Fruit fly (Drosophila melanogaster) whole organism, embryonic: Measurements from ENCODE around the gene Cpr67Fa2.

ENCODE experiments used
- ATbp ChIP-seq: fragments of 200-800 bp; sonication (Bioruptor generic); optimal IDR thresholded peaks from 2 replicates; lab custom pipeline; 2017; ENCODE audit warnings: missing biosample characterization, mild to moderate bottlenecking, missing genetic modification characterization, missing genetic modification reagents
- Ada2b ChIP-seq: fragments of 200-800 bp; sonication (Bioruptor generic); IDR thresholded peaks from 2 replicates; pipeline ENCODE4 v1.3.6; 2022; ENCODE audit warnings: missing biosample characterization, missing genetic modification characterization
- Bteb2 ChIP-seq: fragments of 200-800 bp; sonication (Bioruptor generic); optimal IDR thresholded peaks from 2 replicates; lab custom pipeline; 2016; ENCODE audit warnings: missing biosample characterization, missing genetic modification characterization
- CG10209 ChIP-seq: fragments of 200-800 bp; sonication (Bioruptor generic); optimal IDR thresholded peaks from 3 replicates; lab custom pipeline; 2017; ENCODE audit warnings: missing biosample characterization, mild to moderate bottlenecking, missing genetic modification characterization, missing genetic modification reagents
- CG11093 ChIP-seq: fragments of 200-800 bp; sonication (Bioruptor generic); IDR thresholded peaks from 3 replicates; pipeline ENCODE4 v1.3.6; 2022; ENCODE audit warnings: missing biosample characterization, missing genetic modification characterization
- CG12155 ChIP-seq: fragments of 200-800 bp; sonication (Bioruptor generic); optimal IDR thresholded peaks from 3 replicates; lab custom pipeline; 2016; ENCODE audit warnings: missing biosample characterization, missing genetic modification characterization
- CG12236 ChIP-seq: fragments of 200-800 bp; sonication (Bioruptor generic); optimal IDR thresholded peaks from 2 replicates; lab custom pipeline; 2016; ENCODE audit warnings: missing biosample characterization, missing genetic modification characterization
- CG13424 ChIP-seq: fragments of 200-800 bp; sonication (Bioruptor generic); optimal IDR thresholded peaks from 2 replicates; lab custom pipeline; 2019; ENCODE audit warnings: missing biosample characterization, mild to moderate bottlenecking, missing genetic modification characterization, moderate library complexity
- CG14710 ChIP-seq: fragments of 200-800 bp; sonication (Bioruptor generic); optimal IDR thresholded peaks from 3 replicates; lab custom pipeline; 2019; ENCODE audit warnings: missing biosample characterization, mild to moderate bottlenecking, missing genetic modification characterization, moderate library complexity
- CG17361 ChIP-seq: fragments of 200-800 bp; sonication (Bioruptor generic); IDR thresholded peaks from 3 replicates; pipeline ENCODE4 v1.3.6; 2022; ENCODE audit warnings: missing biosample characterization, missing genetic modification characterization
- CG17829 ChIP-seq: fragments of 200-800 bp; optimal IDR thresholded peaks from 2 replicates; lab custom pipeline; 2019; ENCODE audit warnings: missing biosample characterization, mild to moderate bottlenecking, missing genetic modification characterization, moderate library complexity
- CG3726 ChIP-seq: fragments of 200-800 bp; sonication (Bioruptor generic); IDR thresholded peaks from 3 replicates; pipeline ENCODE4, ENCODE4 v1.3.6; 2022; ENCODE audit warnings: missing biosample characterization, missing genetic modification characterization
- CG4617 ChIP-seq: fragments of 200-800 bp; sonication (Bioruptor generic); optimal IDR thresholded peaks from 3 replicates; lab custom pipeline; 2016; ENCODE audit warnings: missing biosample characterization, missing genetic modification characterization, borderline replicate concordance
- CG5180 ChIP-seq: fragments of 200-800 bp; sonication (Bioruptor generic); optimal IDR thresholded peaks from 3 replicates; lab custom pipeline; 2017; ENCODE audit warnings: missing biosample characterization, missing genetic modification characterization, mild to moderate bottlenecking, moderate library complexity, missing genetic modification reagents
- CG5245 ChIP-seq: fragments of 200-800 bp; sonication (Bioruptor generic); optimal IDR thresholded peaks from 3 replicates; lab custom pipeline; 2016; ENCODE audit warnings: missing biosample characterization, missing genetic modification characterization
- CG6813 ChIP-seq: fragments of 200-800 bp; sonication (Bioruptor generic); optimal IDR thresholded peaks from 2 replicates; lab custom pipeline; 2017; ENCODE audit warnings: missing biosample characterization, missing genetic modification characterization, mild to moderate bottlenecking, moderate library complexity, missing genetic modification reagents
- CG7271 ChIP-seq: fragments of 200-800 bp; sonication (Bioruptor generic); optimal IDR thresholded peaks from 2 replicates; lab custom pipeline; 2018; ENCODE audit warnings: missing biosample characterization, mild to moderate bottlenecking, missing genetic modification characterization, moderate library complexity
- Camta ChIP-seq: fragments of 200-800 bp; sonication (Bioruptor generic); optimal IDR thresholded peaks from 2 replicates; lab custom pipeline; 2016; ENCODE audit warnings: missing biosample characterization, missing genetic modification characterization
- CrebB ChIP-seq: fragments of 200-800 bp; sonication (Bioruptor generic); optimal IDR thresholded peaks from 3 replicates; lab custom pipeline; 2018; ENCODE audit warnings: missing biosample characterization, mild to moderate bottlenecking, missing genetic modification characterization
- D ChIP-seq, 2 experiments: fragments of 200-800 bp in 1 of 2; fragments of >200 bp in 1 of 2; sonication (Bioruptor generic) in 1 of 2; optimal IDR thresholded peaks; 2 replicates in 1 of 2; 3 replicates in 1 of 2; lab custom pipeline; 2017; ENCODE audit warnings: mild to moderate bottlenecking in 1 of 2, missing biosample characterization in 1 of 2, missing genetic modification characterization in 1 of 2, missing genetic modification reagents in 1 of 2
- Eip74EF ChIP-seq, 2 experiments: fragments of 200-800 bp in 1 of 2; fragments of >200 bp in 1 of 2; sonication (Bioruptor generic) in 1 of 2; optimal IDR thresholded peaks; 2 replicates each; lab custom pipeline; 2017 to 2019; ENCODE audit warnings: missing biosample characterization in 2 of 2, missing genetic modification characterization in 2 of 2, mild to moderate bottlenecking in 1 of 2, moderate library complexity in 1 of 2
- HmgD ChIP-seq: fragments of 200-800 bp; sonication (Bioruptor generic); optimal IDR thresholded peaks from 3 replicates; lab custom pipeline; 2016; ENCODE audit warnings: missing biosample characterization, missing genetic modification characterization
- Hr3 ChIP-seq: fragments of 200-800 bp; sonication (Bioruptor generic); optimal IDR thresholded peaks from 3 replicates; lab custom pipeline; 2016; ENCODE audit warnings: missing biosample characterization, missing genetic modification characterization
- Hsf ChIP-seq: fragments of 200-800 bp; sonication (Bioruptor generic); optimal IDR thresholded peaks from 3 replicates; lab custom pipeline; 2016; ENCODE audit warnings: missing biosample characterization, missing genetic modification characterization
- Jarid2 ChIP-seq: fragments of 200-800 bp; sonication (Bioruptor generic); optimal IDR thresholded peaks from 3 replicates; lab custom pipeline; 2017; ENCODE audit warnings: mild to moderate bottlenecking, missing biosample characterization, missing genetic modification reagents, missing genetic modification characterization
- Lim3 ChIP-seq: fragments of 200-800 bp; sonication (Bioruptor generic); IDR thresholded peaks from 2 replicates; pipeline ENCODE4 v1.3.6; 2022; ENCODE audit warnings: missing biosample characterization, missing genetic modification characterization
- NC2α ChIP-seq: fragments of 200-800 bp; sonication (Bioruptor generic); optimal IDR thresholded peaks from 2 replicates; lab custom pipeline; 2016; ENCODE audit warnings: missing biosample characterization, missing genetic modification characterization
- NC2β ChIP-seq: fragments of 200-800 bp; sonication (Bioruptor generic); optimal IDR thresholded peaks from 2 replicates; lab custom pipeline; 2016; ENCODE audit warnings: missing biosample characterization, missing genetic modification characterization
- Sox102F ChIP-seq: fragments of 200-800 bp; sonication (Bioruptor generic); optimal IDR thresholded peaks from 2 replicates; lab custom pipeline; 2018; ENCODE audit warnings: missing biosample characterization, mild to moderate bottlenecking, missing genetic modification characterization, moderate library complexity
- ara ChIP-seq: fragments of 200-800 bp; sonication (Bioruptor generic); IDR thresholded peaks from 2 replicates; pipeline ENCODE4 v1.3.6; 2022; ENCODE audit warnings: missing biosample characterization, missing genetic modification characterization
- ash1 ChIP-seq: fragments of 200-800 bp; sonication (Bioruptor generic); optimal IDR thresholded peaks from 2 replicates; lab custom pipeline; 2018; ENCODE audit warnings: missing biosample characterization, mild to moderate bottlenecking, missing genetic modification characterization
- bsh ChIP-seq, 2 experiments: fragments of 200-800 bp; sonication (Bioruptor generic); optimal IDR thresholded peaks; 2 replicates each; lab custom pipeline; 2017 to 2018; ENCODE audit warnings: mild to moderate bottlenecking in 2 of 2, missing biosample characterization in 2 of 2, missing genetic modification characterization in 2 of 2, moderate library complexity in 1 of 2
- crc ChIP-seq: fragments of 200-800 bp; sonication (Bioruptor generic); optimal IDR thresholded peaks from 2 replicates; lab custom pipeline; 2016; ENCODE audit warnings: missing biosample characterization, missing genetic modification characterization
- dpn ChIP-seq, 2 experiments: fragments of 200-800 bp; sonication (Bioruptor generic); optimal IDR thresholded peaks; 3 replicates each; lab custom pipeline; 2016; ENCODE audit warnings: missing biosample characterization in 2 of 2, missing genetic modification characterization in 2 of 2
- ewg ChIP-seq: fragments of 200-800 bp; sonication (Bioruptor generic); optimal IDR thresholded peaks from 3 replicates; lab custom pipeline; 2017; ENCODE audit warnings: mild to moderate bottlenecking, missing biosample characterization, missing genetic modification reagents, missing genetic modification characterization
- eyg ChIP-seq: fragments of 200-800 bp; sonication (Bioruptor generic); optimal IDR thresholded peaks from 3 replicates; lab custom pipeline; 2016; ENCODE audit warnings: missing biosample characterization, missing genetic modification characterization
- fd96Cb ChIP-seq: fragments of 200-800 bp; sonication (Bioruptor generic); optimal IDR thresholded peaks from 2 replicates; lab custom pipeline; 2018; ENCODE audit warnings: missing biosample characterization, mild to moderate bottlenecking, missing genetic modification characterization, moderate library complexity
- knrl ChIP-seq: fragments of 200-800 bp; sonication (Bioruptor generic); IDR thresholded peaks from 3 replicates; pipeline ENCODE4 v1.3.6; 2022; ENCODE audit warnings: missing biosample characterization, missing genetic modification characterization; ENCODE audit not compliant: partially characterized antibody
- odd ChIP-seq: fragments of 200-800 bp; sonication (Bioruptor generic); optimal IDR thresholded peaks from 2 replicates; lab custom pipeline; 2017; ENCODE audit warnings: missing biosample characterization, mild to moderate bottlenecking, missing genetic modification characterization
- p53 ChIP-seq: fragments of 200-800 bp; sonication (Bioruptor generic); optimal IDR thresholded peaks from 2 replicates; lab custom pipeline; 2016; ENCODE audit warnings: missing biosample characterization, missing genetic modification characterization
- ranshi ChIP-seq: fragments of 200-800 bp; sonication (Bioruptor generic); IDR thresholded peaks from 2 replicates; pipeline ENCODE4 v1.3.6; 2022; ENCODE audit warnings: missing biosample characterization, missing genetic modification characterization
- schlank ChIP-seq: fragments of 200-800 bp; sonication (Bioruptor generic); optimal IDR thresholded peaks from 2 replicates; lab custom pipeline; 2018; ENCODE audit warnings: missing biosample characterization, mild to moderate bottlenecking, missing genetic modification characterization
- slbo ChIP-seq: fragments of 200-800 bp; sonication (Bioruptor generic); IDR thresholded peaks from 2 replicates; pipeline ENCODE4 v1.3.6; 2022; ENCODE audit warnings: missing biosample characterization, missing genetic modification characterization
- tup ChIP-seq: fragments of 200-800 bp; sonication (Bioruptor generic); optimal IDR thresholded peaks from 2 replicates; lab custom pipeline; 2016; ENCODE audit warnings: missing biosample characterization, mild to moderate bottlenecking, missing genetic modification characterization, moderate library complexity
- usp ChIP-seq: fragments of >200 bp; optimal IDR thresholded peaks from 2 replicates; lab custom pipeline; 2017; ENCODE audit warnings: missing biosample characterization, missing genetic modification characterization
- z ChIP-seq: fragments of 200-800 bp; sonication (Bioruptor generic); IDR thresholded peaks from 3 replicates; pipeline ENCODE4 v1.3.6; 2022; ENCODE audit warnings: missing biosample characterization, missing genetic modification characterization
- zen ChIP-seq: fragments of 200-800 bp; sonication (Bioruptor generic); optimal IDR thresholded peaks from 3 replicates; lab custom pipeline; 2018; ENCODE audit warnings: missing biosample characterization, mild to moderate bottlenecking, missing genetic modification characterization, moderate library complexity

The Cpr67Fa2 gene

DNA sequence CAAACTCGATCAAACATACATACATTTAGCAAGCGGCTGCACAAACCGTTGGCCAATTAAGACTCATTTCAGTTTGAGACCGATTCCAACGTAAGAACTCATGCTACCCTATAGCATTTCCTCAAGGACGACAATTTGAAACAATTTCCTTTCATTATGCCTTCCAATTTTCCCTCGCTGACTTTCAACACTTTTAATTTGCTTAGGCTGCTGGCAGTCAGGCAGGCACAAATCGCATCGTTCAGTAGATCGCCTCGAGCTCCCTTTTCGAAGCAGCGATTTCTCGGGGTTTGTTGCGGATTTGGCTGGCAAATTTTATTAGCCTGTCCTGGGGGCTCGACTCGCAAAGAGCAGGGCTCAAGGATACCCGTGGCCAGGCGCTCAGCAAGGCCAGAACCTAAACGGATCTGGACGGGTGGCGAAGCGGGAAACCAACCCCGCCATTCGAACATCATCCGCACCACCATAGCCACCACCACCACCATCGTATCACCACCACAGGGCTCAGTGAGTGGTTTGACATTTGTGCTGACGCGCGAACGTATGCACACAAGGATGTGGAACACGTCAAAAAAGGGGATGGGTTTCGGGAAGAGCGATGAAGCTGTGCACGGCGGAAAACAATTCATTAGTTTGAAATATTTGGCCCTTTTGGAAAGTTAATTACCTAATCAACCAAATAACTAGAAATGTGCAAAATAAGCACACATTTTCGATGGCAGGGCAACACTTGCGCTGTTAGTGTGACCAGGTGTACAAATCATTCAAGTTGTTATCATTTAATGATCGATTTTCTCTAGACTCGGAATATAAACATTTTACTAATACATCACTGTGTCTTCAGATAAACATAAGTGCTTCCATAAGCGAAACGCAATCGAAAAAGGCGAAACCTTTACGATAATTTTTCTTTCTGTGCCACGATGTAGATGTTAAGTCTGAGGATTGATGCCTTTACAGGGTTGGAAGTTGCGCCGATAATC is 46.7 kb upstream of the Cpr67Fa2 start (continued):
- TF ChIP-seq Camta (GFP tag; lab: Kevin White, UChicago), result peak; percentile 3
- TF ChIP-seq CG12155 (GFP tag; lab: Kevin White, UChicago), result peak; percentile 14
- TF ChIP-seq CG17829 (tag; lab: Kevin White, UChicago), result peak; percentile 53
- TF ChIP-seq tup (GFP tag; lab: Kevin White, UChicago), result no peak
- peak; percentile 44 for TF ChIP-seq Sox102F (GFP tag; lab: Kevin White, UChicago)
- TF ChIP-seq CG5245 (GFP tag; lab: Kevin White, UChicago), result peak; percentile 19
- TF ChIP-seq bsh (GFP tag; optimal IDR thresholded peaks at IDR 0.05; lab: Kevin White, UChicago), result peak in 1 of 2 experiments; percentile 62
- TF ChIP-seq CG17361 (GFP tag; lab: Robert Waterston, UW), result peak; percentile 82
- no peak for TF ChIP-seq z
- no peak for TF ChIP-seq ash1 (GFP tag; lab: Kevin White, UChicago)
- TF ChIP-seq usp (GFP tag; lab: Kevin White, UChicago), result no peak
- no peak for TF ChIP-seq CG11093 (GFP tag; lab: Robert Waterston, UW)
- no peak for TF ChIP-seq CG7271 (tag; lab: Kevin White, UChicago)
- no peak for TF ChIP-seq CG3726
- no peak for TF ChIP-seq CrebB (tag; lab: Kevin White, UChicago)
- TF ChIP-seq HmgD (GFP tag; lab: Kevin White, UChicago), result no peak
- TF ChIP-seq NC2β (GFP tag; lab: Kevin White, UChicago), result peak; percentile 17
- TF ChIP-seq NC2α (GFP tag; lab: Kevin White, UChicago), result peak; percentile 35
- TF ChIP-seq ara, result peak; percentile 32; the same call in 1 of the 2 replicates
- peak; percentile 38 for TF ChIP-seq CG13424 (tag; lab: Kevin White, UChicago)
- TF ChIP-seq eyg (GFP tag; lab: Kevin White, UChicago), result no peak
- no peak for TF ChIP-seq Lim3
- peak; percentile 51 for TF ChIP-seq fd96Cb (tag; lab: Kevin White, UChicago)
- TF ChIP-seq CG4617, result no peak
- no peak for TF ChIP-seq crc (GFP tag; lab: Kevin White, UChicago)
- no peak for TF ChIP-seq CG6813
- TF ChIP-seq slbo (GFP tag; lab: Robert Waterston, UW), result no peak
- peak in 1 of 2 experiments; percentile 21 for TF ChIP-seq Eip74EF (GFP tag; optimal IDR thresholded peaks at IDR 0.05; lab: Kevin White, UChicago)
- peak; percentile 19 to 23 for TF ChIP-seq dpn (GFP tag; optimal IDR thresholded peaks at IDR 0.05; lab: Kevin White, UChicago)
- TF ChIP-seq CG10209 (GFP tag; lab: Kevin White, UChicago), result peak; percentile 39
- TF ChIP-seq p53 (GFP tag; lab: Kevin White, UChicago), result no peak
- TF ChIP-seq knrl, result no peak
- TF ChIP-seq Hr3, result peak; percentile 37
- TF ChIP-seq odd, result no peak
- TF ChIP-seq schlank (tag; lab: Kevin White, UChicago), result no peak
- TF ChIP-seq ATbp (GFP tag; lab: Kevin White, UChicago), result peak; percentile 31
- TF ChIP-seq Bteb2 (GFP tag; lab: Kevin White, UChicago), result no peak
- TF ChIP-seq CG12236 (GFP tag; lab: Kevin White, UChicago), result peak; percentile 1
- TF ChIP-seq ewg (GFP tag; lab: Kevin White, UChicago), result peak; percentile 30
- TF ChIP-seq D (optimal IDR thresholded peaks at IDR 0.05; lab: Kevin White, UChicago), result no peak
- peak; percentile 62 for TF ChIP-seq D (GFP tag; optimal IDR thresholded peaks at IDR 0.05; lab: Kevin White, UChicago)
- TF ChIP-seq ranshi (GFP tag; lab: Robert Waterston, UW), result no peak
- peak; percentile 90 for TF ChIP-seq CG14710 (tag; lab: Kevin White, UChicago)
- TF ChIP-seq zen (tag; lab: Kevin White, UChicago), result peak; percentile 49
- no peak for TF ChIP-seq Jarid2
- peak; percentile 39 for TF ChIP-seq Hsf (GFP tag; lab: Kevin White, UChicago)
- TF ChIP-seq Ada2b, result no peak
- TF ChIP-seq CG5180, result peak; percentile 17
